Fruit fly (Drosophila melanogaster) whole organism: ENCODE data around the gene CG11695.

ENCODE experiments used
- CG8478 ChIP-seq: fragments of >200 bp; optimal IDR thresholded peaks from 2 replicates; lab custom pipeline; 2018; ENCODE audit warnings: inconsistent platforms
- pan ChIP-seq: fragments of >200 bp; optimal IDR thresholded peaks from 2 replicates; lab custom pipeline; 2017
- usp ChIP-seq: fragments of >200 bp; optimal IDR thresholded peaks from 2 replicates; lab custom pipeline; 2017; ENCODE audit warnings: missing biosample characterization, missing genetic modification characterization, mixed read lengths

DNA sequence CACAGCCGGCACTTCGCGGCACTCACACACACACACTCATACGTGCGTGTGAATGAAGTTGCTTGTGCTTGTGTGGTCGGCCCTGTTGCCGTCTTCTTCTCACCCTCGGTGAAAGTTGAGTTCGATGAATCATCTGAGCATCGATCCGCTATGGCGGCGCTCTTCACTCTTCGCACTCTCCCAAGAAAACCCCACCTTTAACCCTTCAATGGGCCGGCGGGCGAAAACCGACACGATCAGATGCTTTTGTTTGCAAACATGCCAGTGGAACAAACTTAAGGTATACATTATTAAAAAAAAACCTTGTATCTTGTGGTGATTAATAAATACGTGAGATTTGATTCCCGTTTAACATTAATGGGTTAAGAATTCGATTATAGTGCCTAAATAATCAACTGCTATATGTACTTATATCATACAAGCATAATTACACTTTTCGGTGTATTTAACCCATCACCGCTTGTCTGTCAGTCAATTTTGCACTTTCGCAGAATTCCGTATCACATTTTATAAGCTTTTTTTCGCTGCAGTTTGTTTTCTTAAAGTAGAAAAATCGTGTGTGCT lies 24.2 kb downstream of the CG11695 start:
- TF ChIP-seq usp (GFP tag; lab: Kevin White, UChicago) (no peak), CG8478 (no peak), pan (no peak)
